Fruit fly (Drosophila melanogaster): ENCODE measurements around the gene alt.

The alt gene

DNA sequence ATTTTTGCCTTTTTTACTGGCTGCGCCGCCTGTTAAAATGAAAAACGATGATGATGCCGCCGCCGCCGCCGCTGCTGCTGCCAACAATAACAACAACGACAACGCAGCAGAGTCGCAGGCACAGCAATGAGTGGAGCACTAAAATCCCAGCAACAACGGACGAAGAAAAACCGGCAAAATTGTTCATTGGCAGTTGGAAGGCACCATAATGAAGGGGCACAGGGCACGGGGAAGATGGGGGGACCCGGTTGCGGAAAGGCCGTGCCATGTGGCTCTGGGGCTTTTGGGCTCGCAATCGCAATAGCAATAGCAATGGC, 22.2 kb upstream of the alt start (continued):
- TF ChIP-seq ash1 (GFP tag; optimal IDR thresholded peaks at IDR 0.05) (no peak), CG2712 (tag; optimal IDR thresholded peaks at IDR 0.05) (no peak), CG13894 (tag; optimal IDR thresholded peaks at IDR 0.05) (no peak), CG4282 (GFP tag; optimal IDR thresholded peaks at IDR 0.05) (no peak), CG32772 (GFP tag; IDR thresholded peaks at IDR 0.05) (no peak), twi (tag; optimal IDR thresholded peaks at IDR 0.05) (no peak), zf30C (GFP tag; optimal IDR thresholded peaks at IDR 0.05) (peak; percentile 48), Ptx1 (GFP tag; IDR thresholded peaks at IDR 0.05) (no peak), Trl (optimal IDR thresholded peaks at IDR 0.05) (no peak), Trl (GFP tag; optimal IDR thresholded peaks at IDR 0.05) (no peak)

DNA sequence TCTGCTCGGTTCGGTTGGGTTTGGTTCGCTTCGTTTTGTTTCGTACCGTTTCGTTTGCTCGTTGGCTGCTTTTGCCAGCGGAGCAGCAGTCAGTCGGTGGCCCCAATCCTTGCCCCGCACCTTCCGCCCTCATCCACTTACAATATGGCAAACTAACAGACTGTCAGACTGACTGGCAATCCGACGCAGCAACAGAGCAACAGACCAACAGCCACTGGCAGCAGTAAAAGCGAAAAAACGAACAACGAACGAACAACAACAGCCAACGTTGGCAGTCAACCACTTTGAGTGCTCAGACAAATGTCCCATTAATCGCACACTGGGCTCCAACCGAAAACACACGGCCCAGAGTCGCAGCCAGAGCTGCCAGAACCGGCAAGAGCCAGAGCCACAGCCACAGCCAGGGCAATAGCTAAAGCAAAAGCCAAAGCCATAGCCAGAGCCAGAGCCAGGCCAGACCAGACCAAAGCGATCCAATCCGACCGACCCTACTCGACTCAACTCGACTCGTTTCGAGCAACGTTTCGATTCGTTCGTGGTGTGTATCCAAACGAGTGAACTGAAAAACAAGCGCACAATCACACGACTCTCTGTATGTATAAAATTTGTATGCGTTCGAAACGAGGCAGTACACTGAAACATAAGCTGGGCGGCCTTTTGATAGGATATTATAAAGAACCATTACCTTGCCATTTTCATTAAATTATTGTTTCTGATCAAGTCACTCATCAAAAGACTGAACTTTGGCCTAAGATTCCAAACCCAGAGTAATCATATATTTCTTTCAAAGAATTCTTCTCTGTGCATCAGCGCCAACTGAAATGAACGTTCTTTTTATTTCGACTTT, 21.6 kb upstream of the alt start:
- TF ChIP-seq ssp (GFP tag; IDR thresholded peaks at IDR 0.05) (peak; percentile 94), Spps (tag; optimal IDR thresholded peaks at IDR 0.05) (peak; percentile 97), nom (GFP tag; optimal IDR thresholded peaks at IDR 0.05) (peak; percentile 99), Scr (GFP tag; IDR thresholded peaks at IDR 0.05; ENCODE audit: partially characterized antibody) (no peak), seq (GFP tag; IDR thresholded peaks at IDR 0.05) (peak; percentile 100), grau (tag; optimal IDR thresholded peaks at IDR 0.05) (peak; percentile 98), tll (GFP tag; optimal IDR thresholded peaks at IDR 0.05) (peak in 1 of 2 experiments; percentile 54), Sry-δ (GFP tag; optimal IDR thresholded peaks at IDR 0.05) (peak; percentile 79), CG17385 (GFP tag; optimal IDR thresholded peaks at IDR 0.05) (peak; percentile 98), CG7987 (GFP tag; optimal IDR thresholded peaks at IDR 0.05) (peak; percentile 94), zen (tag; optimal IDR thresholded peaks at IDR 0.05) (peak; percentile 95), sima (GFP tag; optimal IDR thresholded peaks at IDR 0.05) (peak; percentile 98), Doc2 (GFP tag; IDR thresholded peaks at IDR 0.05) (peak; percentile 96), cg (GFP tag; optimal IDR thresholded peaks at IDR 0.05) (peak; percentile 45), HHEX (GFP tag; optimal IDR thresholded peaks at IDR 0.05) (peak; percentile 99), Ada2b (GFP tag; IDR thresholded peaks at IDR 0.05) (peak; percentile 99), Fer2 (tag; optimal IDR thresholded peaks at IDR 0.05) (peak; percentile 87), NfI (GFP tag; optimal IDR thresholded peaks at IDR 0.05) (peak; percentile 99), CG13775 (GFP tag; optimal IDR thresholded peaks at IDR 0.05) (peak; percentile 99), CG2712 (tag; optimal IDR thresholded peaks at IDR 0.05) (peak; percentile 99), CG18011 (GFP tag; optimal IDR thresholded peaks at IDR 0.05) (peak; percentile 93), Camta (GFP tag; optimal IDR thresholded peaks at IDR 0.05) (peak; percentile 99), fd64A (GFP tag; optimal IDR thresholded peaks at IDR 0.05) (peak; percentile 97), CG11093 (GFP tag; IDR thresholded peaks at IDR 0.05) (peak; percentile 98), CG8944 (GFP tag; optimal IDR thresholded peaks at IDR 0.05) (peak; percentile 99), CG8388 (GFP tag; optimal IDR thresholded peaks at IDR 0.05) (peak; percentile 98), MESR4 (GFP tag; optimal IDR thresholded peaks at IDR 0.05) (peak; percentile 86), CG2202 (tag; optimal IDR thresholded peaks at IDR 0.05) (peak; percentile 98), Sin3A (optimal IDR thresholded peaks at IDR 0.05) (no peak), CG13287 (GFP tag; IDR thresholded peaks at IDR 0.05; ENCODE audit: partially characterized antibody) (peak; percentile 39; the same call in 1 of the 2 replicates), CG1792 (GFP tag; optimal IDR thresholded peaks at IDR 0.05) (peak; percentile 98), Awh (GFP tag; IDR thresholded peaks at IDR 0.05) (peak; percentile 99), CG31224 (GFP tag; IDR thresholded peaks at IDR 0.05) (peak; percentile 97), Eip74EF (GFP tag; optimal IDR thresholded peaks at IDR 0.05) (peak in 1 of 2 experiments; percentile 98), Six4 (GFP tag; optimal IDR thresholded peaks at IDR 0.05) (peak; percentile 99), HmgZ (tag; optimal IDR thresholded peaks at IDR 0.05) (peak; percentile 98), shn (GFP tag; optimal IDR thresholded peaks at IDR 0.05) (peak; percentile 99), sob (GFP tag; IDR thresholded peaks at IDR 0.05) (peak; percentile 99), CG13894 (tag; optimal IDR thresholded peaks at IDR 0.05) (peak; percentile 83), Bteb2 (GFP tag; optimal IDR thresholded peaks at IDR 0.05) (peak; percentile 99)
